Worm (Caenorhabditis elegans): Measurements from ENCODE around the gene par-3.
A peak's percentile ranks its signal among the peaks of the same experiment; 100 is the strongest.

The par-3 gene

DNA sequence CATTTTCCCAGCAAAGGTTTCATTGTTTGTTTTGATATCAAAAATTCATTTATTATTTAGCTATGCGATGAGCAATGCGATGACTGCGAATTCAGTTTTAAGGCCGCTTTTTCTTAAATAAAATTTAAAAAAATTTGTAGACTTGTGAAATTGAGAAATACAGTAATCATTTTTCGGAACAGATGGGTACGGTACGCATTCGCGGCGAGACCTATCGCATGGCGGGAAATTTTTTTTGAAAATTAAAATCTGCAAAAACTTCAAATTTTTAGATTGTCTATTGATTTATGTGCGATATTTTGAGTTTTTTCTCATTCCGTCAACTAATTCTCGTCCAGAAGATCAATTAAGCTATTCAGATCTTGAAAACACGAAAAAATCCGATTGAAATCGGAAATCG lies 512 bp upstream of the par-3 start (continued):
- TF ChIP-seq atf-7 (tag; optimal IDR thresholded peaks at IDR 0.05) (no peak), C17E4.6 (GFP tag; IDR thresholded peaks at IDR 0.05) (peak; percentile 71; the same call in 1 of the 2 replicates), snpc-1.3 (tag; optimal IDR thresholded peaks at IDR 0.05; ENCODE audit: insufficient read depth) (peak; percentile 66), ztf-22 (GFP tag; optimal IDR thresholded peaks at IDR 0.05) (no peak), Y56A3A.18 (GFP tag; IDR thresholded peaks at IDR 0.05) (no peak), mcd-1 (GFP tag; IDR thresholded peaks at IDR 0.05) (peak; percentile 66), lin-54 (GFP tag; optimal IDR thresholded peaks at IDR 0.05) (peak; percentile 94), lir-1 (GFP tag; conservative IDR thresholded peaks at IDR 0.05) (no peak; the same call in 1 of the 2 replicates), mel-28 (tag; optimal IDR thresholded peaks at IDR 0.05; ENCODE audit: borderline replicate concordance) (no peak), nhr-90 (tag; optimal IDR thresholded peaks at IDR 0.05) (no peak), ztf-3 (GFP tag; optimal IDR thresholded peaks at IDR 0.05) (no peak), madf-8 (GFP tag; conservative IDR thresholded peaks at IDR 0.05) (peak; percentile 100), die-1 (tag; optimal IDR thresholded peaks at IDR 0.05) (no peak), lsl-1 (GFP tag; optimal IDR thresholded peaks at IDR 0.05) (peak; percentile 100), nhr-80 (tag; optimal IDR thresholded peaks at IDR 0.05) (no peak), rec-8 (tag; optimal IDR thresholded peaks at IDR 0.05) (no peak), bed-2 (GFP tag; IDR thresholded peaks at IDR 0.05) (no peak), Y79H2A.3 (GFP tag; conservative IDR thresholded peaks at IDR 0.05) (0 out of 2 replicates have a peak, but pooled peaks have one; percentile 48), lag-1 (GFP tag; IDR thresholded peaks at IDR 0.05) (no peak), gei-17 (GFP tag; optimal IDR thresholded peaks at IDR 0.05) (no peak), ztf-18 (tag; optimal IDR thresholded peaks at IDR 0.05) (peak; percentile 27), fkh-3 (tag; optimal IDR thresholded peaks at IDR 0.05) (no peak), F10E7.11 (tag; optimal IDR thresholded peaks at IDR 0.05) (no peak), ceh-27 (GFP tag; optimal IDR thresholded peaks at IDR 0.05) (no peak), ztf-28 (GFP tag; IDR thresholded peaks at IDR 0.05) (no peak), Y95B8A.8 (GFP tag; IDR thresholded peaks at IDR 0.05) (peak; percentile 83), ceh-40 (GFP tag; IDR thresholded peaks at IDR 0.05) (no peak), bed-1 (GFP tag; IDR thresholded peaks at IDR 0.05) (no peak), repo-1 (tag; optimal IDR thresholded peaks at IDR 0.05) (no peak), D2030.7 (GFP tag; IDR thresholded peaks at IDR 0.05) (peak; percentile 93), sptf-2 (GFP tag; optimal IDR thresholded peaks at IDR 0.05) (no peak), attf-3 (GFP tag; conservative IDR thresholded peaks at IDR 0.05) (no peak), F52B5.7 (tag; optimal IDR thresholded peaks at IDR 0.05) (no peak), nhr-120 (GFP tag; IDR thresholded peaks at IDR 0.05) (no peak), let-607 (tag; optimal IDR thresholded peaks at IDR 0.05) (no peak), pha-4 (tag; optimal IDR thresholded peaks at IDR 0.05) (no peak), hlh-12 (tag; optimal IDR thresholded peaks at IDR 0.05) (no peak), lin-26 (GFP tag; IDR thresholded peaks at IDR 0.05) (no peak), lin-40 (tag; optimal IDR thresholded peaks at IDR 0.05) (no peak), aptf-3 (GFP tag; IDR thresholded peaks at IDR 0.05) (no peak), somi-1 (GFP tag; optimal IDR thresholded peaks at IDR 0.05) (no peak), rpc-1 (optimal IDR thresholded peaks at IDR 0.05) (no peak), rpc-1 (tag; optimal IDR thresholded peaks at IDR 0.05) (no peak), hmg-20 (GFP tag; IDR thresholded peaks at IDR 0.05) (no peak), snpc-4 (GFP tag; optimal IDR thresholded peaks at IDR 0.05) (peak; percentile 59), snpc-4 (tag; optimal IDR thresholded peaks at IDR 0.05) (peak in 3 of 4 experiments; percentile 46 to 72 (median 68)), sdz-38 (tag; optimal IDR thresholded peaks at IDR 0.05) (no peak), ztf-25 (GFP tag; IDR thresholded peaks at IDR 0.05) (no peak), nfya-1 (tag; optimal IDR thresholded peaks at IDR 0.05; ENCODE audit: borderline replicate concordance, insufficient read depth) (no peak), ztf-26 (tag; optimal IDR thresholded peaks at IDR 0.05) (no peak)
